Worm (Caenorhabditis elegans) whole organism, L4/young adult: ENCODE data around the gene rnh-2.

ENCODE experiments used
- W03F9.2 ChIP-seq: fragments of 150-350 bp; optimal IDR thresholded peaks from 2 replicates; lab custom pipeline; 2014; ENCODE audit warnings: missing biosample characterization, missing genetic modification characterization
- dao-5 ChIP-seq: sonication (generic microtip); optimal IDR thresholded peaks from 2 replicates; lab custom pipeline; 2016; ENCODE audit warnings: missing genotype, missing genetic modification characterization, moderate library complexity, missing compliant biosample characterization
- him-1 ChIP-seq: sonication (generic microtip); optimal IDR thresholded peaks from 2 replicates; lab custom pipeline; 2016; ENCODE audit warnings: missing genotype, missing genetic modification reagents, missing genetic modification characterization, missing compliant biosample characterization

rnh-2 gene

ce11 chrII:8531181-8531759 lies 14.3 kb downstream of the rnh-2 start, which contains the start of gene gldi-7:
TSS of gene gldi-7 (minus strand) at chrII:8531222.
- TF ChIP-seq dao-5 (tag; lab: Kevin White, UChicago) (no peak), him-1 (tag; lab: Kevin White, UChicago) (no peak)

ce11 chrII:8532015-8532414 lies 15.1 kb downstream of the rnh-2 start:
- TF ChIP-seq dao-5 (tag; lab: Kevin White, UChicago) (no peak), him-1 (tag; lab: Kevin White, UChicago) (no peak), W03F9.2 (tag; lab: Kevin White, UChicago) (no peak)

- TF ChIP-seq dao-5 (tag; lab: Kevin White, UChicago), result no peak
- no peak for TF ChIP-seq W03F9.2 (tag; lab: Kevin White, UChicago)
- no peak for TF ChIP-seq him-1 (tag; lab: Kevin White, UChicago)
Observed at ce11 chrII:8536060-8536459, 19.1 kb downstream of the rnh-2 start, which contains the start of gene W01C9.2. TSS of gene W01C9.2 (plus strand) at chrII:8536360.

ce11 chrII:8540412-8540811 lies 23.5 kb downstream of the rnh-2 start, which contains the start of gene pqn-73:
TSS of gene pqn-73 (plus strand) at chrII:8540712.
- TF ChIP-seq W03F9.2 (tag; lab: Kevin White, UChicago) (no peak), him-1 (tag; lab: Kevin White, UChicago) (no peak), dao-5 (tag; lab: Kevin White, UChicago) (no peak)

ce11 chrII:8545315-8545714 lies 28.4 kb downstream of the rnh-2 start, which contains the start of gene decr-1.2:
TSS of gene decr-1.2 (plus strand) at chrII:8545615.
- TF ChIP-seq W03F9.2 (tag; lab: Kevin White, UChicago) (no peak), him-1 (tag; lab: Kevin White, UChicago) (no peak), dao-5 (tag; lab: Kevin White, UChicago) (no peak)

- TF ChIP-seq W03F9.2 (tag; lab: Kevin White, UChicago) (no peak), dao-5 (tag; lab: Kevin White, UChicago) (peak; percentile 92), him-1 (tag; lab: Kevin White, UChicago) (peak; percentile 76)
Observed at ce11 chrII:8546975-8547374, 30.0 kb downstream of the rnh-2 start.

- TF ChIP-seq him-1 (tag; lab: Kevin White, UChicago), result no peak
- TF ChIP-seq W03F9.2 (tag; lab: Kevin White, UChicago), result no peak
- TF ChIP-seq dao-5 (tag; lab: Kevin White, UChicago), result no peak
Observed at ce11 chrII:8551100-8551499, 34.1 kb downstream of the rnh-2 start.

- TF ChIP-seq dao-5 (tag; lab: Kevin White, UChicago), result no peak
- no peak for TF ChIP-seq him-1 (tag; lab: Kevin White, UChicago)
- no peak for TF ChIP-seq W03F9.2 (tag; lab: Kevin White, UChicago)
Observed at ce11 chrII:8554568-8554967, 37.6 kb downstream of the rnh-2 start.

- no peak for TF ChIP-seq dao-5 (tag; lab: Kevin White, UChicago)
- TF ChIP-seq W03F9.2 (tag; lab: Kevin White, UChicago), result no peak
- TF ChIP-seq him-1 (tag; lab: Kevin White, UChicago), result no peak
Observed at ce11 chrII:8556166-8556565, 39.2 kb downstream of the rnh-2 start, which contains the start of gene glb-27. TSS of gene glb-27 (minus strand) at chrII:8556266.

- TF ChIP-seq him-1 (tag; lab: Kevin White, UChicago) (no peak), dao-5 (tag; lab: Kevin White, UChicago) (no peak), W03F9.2 (tag; lab: Kevin White, UChicago) (no peak)
Observed at ce11 chrII:8559188-8559587, 42.2 kb downstream of the rnh-2 start.

- TF ChIP-seq dao-5 (tag; lab: Kevin White, UChicago) (peak; percentile 77), him-1 (tag; lab: Kevin White, UChicago) (peak; percentile 97), W03F9.2 (tag; lab: Kevin White, UChicago) (peak; percentile 97)
Observed at ce11 chrII:8561227-8561626, 44.3 kb downstream of the rnh-2 start, which contains the start of gene iff-2. TSS of gene iff-2 (minus strand) at chrII:8561367.

ce11 chrII:8562002-8562401 lies 45.1 kb downstream of the rnh-2 start, which contains the start of gene F54C9.14:
TSS of gene F54C9.14 (plus strand) at chrII:8562302.
- TF ChIP-seq W03F9.2 (tag; lab: Kevin White, UChicago) (no peak), dao-5 (tag; lab: Kevin White, UChicago) (no peak)

- TF ChIP-seq him-1 (tag; lab: Kevin White, UChicago) (no peak), dao-5 (tag; lab: Kevin White, UChicago) (no peak), W03F9.2 (tag; lab: Kevin White, UChicago) (no peak)
Observed at ce11 chrII:8566039-8566438, 49.1 kb downstream of the rnh-2 start, which contains the start of gene stc-1. TSS of gene stc-1 (minus strand) at chrII:8566139.

- TF ChIP-seq W03F9.2 (tag; lab: Kevin White, UChicago) (no peak), him-1 (tag; lab: Kevin White, UChicago) (no peak), dao-5 (tag; lab: Kevin White, UChicago) (no peak)
Observed at ce11 chrII:8566806-8567266, 49.9 kb downstream of the rnh-2 start, which contains the start of gene F54C9.3. TSS of gene F54C9.3 (minus strand) at chrII:8566856.
